Worm (Caenorhabditis elegans): Measurements from ENCODE around the gene sdz-27.

The sdz-27 gene

ce11 chrIV:11149454-11150163, 37.2 kb upstream of the sdz-27 start, which contains the start of the genes F01G4.6 and pfd-1 (continued):
- no peak for TF ChIP-seq cebp-1 (GFP tag; IDR thresholded peaks at IDR 0.05)
- peak; percentile 82 for TF ChIP-seq cebp-1 (tag; optimal IDR thresholded peaks at IDR 0.05)
- TF ChIP-seq ama-1 (optimal IDR thresholded peaks at IDR 0.05): no peak
- no peak for TF ChIP-seq ama-1 (GFP tag; optimal IDR thresholded peaks at IDR 0.05)
- TF ChIP-seq chd-7 (tag; optimal IDR thresholded peaks at IDR 0.05): peak; percentile 11
- TF ChIP-seq ekl-4 (GFP tag; IDR thresholded peaks at IDR 0.05): peak; percentile 85
- TF ChIP-seq nhr-27 (tag; optimal IDR thresholded peaks at IDR 0.05): no peak
- TF ChIP-seq mes-4 (tag; optimal IDR thresholded peaks at IDR 0.05): no peak
- no peak for TF ChIP-seq B0019.2 (GFP tag; conservative IDR thresholded peaks at IDR 0.05)
- no peak for TF ChIP-seq cebp-2 (GFP tag; IDR thresholded peaks at IDR 0.05)
- 0 out of 2 replicates have a peak, but pooled peaks have one; percentile 49 for TF ChIP-seq Y95B8A.8 (GFP tag; IDR thresholded peaks at IDR 0.05)
- peak; percentile 87 for TF ChIP-seq C06A6.2 (GFP tag; conservative IDR thresholded peaks at IDR 0.05)
- peak; percentile 85 for TF ChIP-seq ZK185.1 (tag; optimal IDR thresholded peaks at IDR 0.05; ENCODE audit: poor library complexity, severe bottlenecking)
- no peak for TF ChIP-seq ceh-79 (tag; optimal IDR thresholded peaks at IDR 0.05)
- TF ChIP-seq die-1 (tag; optimal IDR thresholded peaks at IDR 0.05): no peak
- no peak for TF ChIP-seq T26A5.8 (tag; optimal IDR thresholded peaks at IDR 0.05)
- no peak for TF ChIP-seq tbx-9 (tag; optimal IDR thresholded peaks at IDR 0.05; ENCODE audit: borderline replicate concordance)
- TF ChIP-seq Y67H2A.10 (GFP tag; conservative IDR thresholded peaks at IDR 0.05): peak; percentile 41; the same call in 1 of the 2 replicates
- TF ChIP-seq nhr-120 (GFP tag; IDR thresholded peaks at IDR 0.05): no peak
- peak; percentile 86 for TF ChIP-seq hsf-1 (GFP tag; IDR thresholded peaks at IDR 0.05)
- TF ChIP-seq egl-44 (GFP tag; IDR thresholded peaks at IDR 0.05): no peak
- peak; percentile 65 for TF ChIP-seq ztf-26 (tag; optimal IDR thresholded peaks at IDR 0.05)
- no peak for TF ChIP-seq lin-26 (GFP tag; IDR thresholded peaks at IDR 0.05)
- TF ChIP-seq madf-10 (tag; optimal IDR thresholded peaks at IDR 0.05): peak; percentile 55
- peak; percentile 22 for TF ChIP-seq snpc-1.3 (tag; optimal IDR thresholded peaks at IDR 0.05; ENCODE audit: insufficient read depth)
- no peak for TF ChIP-seq F57C9.4 (tag; optimal IDR thresholded peaks at IDR 0.05)
- no peak for TF ChIP-seq hlh-12 (tag; optimal IDR thresholded peaks at IDR 0.05)
- TF ChIP-seq pbrm-1 (GFP tag; IDR thresholded peaks at IDR 0.05): peak; percentile 79
- no peak for TF ChIP-seq nhr-90 (tag; optimal IDR thresholded peaks at IDR 0.05)
- 0 out of 2 replicates have a peak, but pooled peaks have one; percentile 13 for TF ChIP-seq zfh-2 (GFP tag; conservative IDR thresholded peaks at IDR 0.05)
- TF ChIP-seq pha-4 (tag; optimal IDR thresholded peaks at IDR 0.05): peak; percentile 69
- TF ChIP-seq ets-4 (GFP tag; optimal IDR thresholded peaks at IDR 0.05): no peak
- 0 out of 2 replicates have a peak, but pooled peaks have one; percentile 64 for TF ChIP-seq B0336.3 (GFP tag; IDR thresholded peaks at IDR 0.05)
- TF ChIP-seq atf-7 (tag; optimal IDR thresholded peaks at IDR 0.05): peak; percentile 50
- TF ChIP-seq nfya-2 (GFP tag; IDR thresholded peaks at IDR 0.05): no peak
- peak; percentile 68 for TF ChIP-seq K12H6.12 (tag; optimal IDR thresholded peaks at IDR 0.05)
- no peak; the same call in 1 of the 2 replicates for TF ChIP-seq C17E4.6 (GFP tag; IDR thresholded peaks at IDR 0.05)
- peak; percentile 85 for TF ChIP-seq Y53G8AR.9 (GFP tag; conservative IDR thresholded peaks at IDR 0.05)
- no peak for TF ChIP-seq ceh-58 (GFP tag; IDR thresholded peaks at IDR 0.05)
- no peak for TF ChIP-seq zim-3 (tag; optimal IDR thresholded peaks at IDR 0.05)
- TF ChIP-seq fkh-3 (tag; optimal IDR thresholded peaks at IDR 0.05): no peak
- TF ChIP-seq lin-40 (tag; optimal IDR thresholded peaks at IDR 0.05): peak; percentile 85
- peak; percentile 69 for TF ChIP-seq tbp1 (GFP tag; optimal IDR thresholded peaks at IDR 0.05)
- TF ChIP-seq madf-3 (GFP tag; IDR thresholded peaks at IDR 0.05): peak; percentile 74; the same call in 1 of the 2 replicates
- peak; percentile 80 for TF ChIP-seq lsl-1 (GFP tag; optimal IDR thresholded peaks at IDR 0.05)
- peak; percentile 42 for TF ChIP-seq xnd-1 (tag; optimal IDR thresholded peaks at IDR 0.05)
- TF ChIP-seq ceh-27 (GFP tag; optimal IDR thresholded peaks at IDR 0.05): peak; percentile 72
- no peak for TF ChIP-seq him-1 (tag; optimal IDR thresholded peaks at IDR 0.05)
- no peak for TF ChIP-seq Y53F4B.3 (GFP tag; IDR thresholded peaks at IDR 0.05)
